Worm (Caenorhabditis elegans): ENCODE measurements around the gene chil-7.

Gene chil-7

ce11 chrII:9829108-9829507 is 41.9 kb downstream of the chil-7 start, which contains the start of gene ZK938.1:
Gene ZK938.1, plus strand, starts transcription at chrII:9829408.
- no peak for TF ChIP-seq ceh-9 (tag; optimal IDR thresholded peaks at IDR 0.05)

- TF ChIP-seq K09A11.1 (tag; optimal IDR thresholded peaks at IDR 0.05; ENCODE audit: insufficient read depth) (no peak), ceh-34 (tag; optimal IDR thresholded peaks at IDR 0.05) (peak; percentile 69)
Observed at ce11 chrII:9828502-9828901, 42.5 kb downstream of the chil-7 start.

- TF ChIP-seq tbx-7 (tag; optimal IDR thresholded peaks at IDR 0.05) (no peak), ceh-19 (GFP tag; optimal IDR thresholded peaks at IDR 0.05) (no peak), pag-3 (tag; optimal IDR thresholded peaks at IDR 0.05; ENCODE audit: borderline replicate concordance) (no peak), ceh-30 (tag; optimal IDR thresholded peaks at IDR 0.05) (no peak), F13H6.1 (tag; optimal IDR thresholded peaks at IDR 0.05) (no peak), mec-3 (tag; optimal IDR thresholded peaks at IDR 0.05; ENCODE audit: borderline replicate concordance) (no peak)
Observed at ce11 chrII:9827852-9828251, 43.1 kb downstream of the chil-7 start, which contains the start of gene eyg-1. Gene eyg-1, minus strand, starts transcription at chrII:9827952.

- TF ChIP-seq dmd-4 (tag; optimal IDR thresholded peaks at IDR 0.05; ENCODE audit: borderline replicate concordance) (no peak), gmeb-2 (tag; optimal IDR thresholded peaks at IDR 0.05) (no peak), sdc-2 (tag; optimal IDR thresholded peaks at IDR 0.05) (no peak), ceh-48 (tag; optimal IDR thresholded peaks at IDR 0.05) (no peak)
Observed at ce11 chrII:9826946-9827345, 44.0 kb downstream of the chil-7 start.
